Worm (Caenorhabditis elegans) whole organism, L1 larva: ENCODE data around the gene mam-1.

Source experiments
- C34B4.2 ChIP-seq: sonication (generic microtip); optimal IDR thresholded peaks from 2 replicates; lab custom pipeline; 2017; ENCODE audit warnings: mild to moderate bottlenecking, missing genetic modification characterization, missing compliant biosample characterization
- aha-1 ChIP-seq: fragments of 150-350 bp; optimal IDR thresholded peaks from 2 replicates; lab custom pipeline; 2014; ENCODE audit warnings: missing biosample characterization, missing genetic modification characterization
- blmp-1 ChIP-seq: fragments of 150-350 bp; optimal IDR thresholded peaks from 2 replicates; lab custom pipeline; 2014; ENCODE audit warnings: missing biosample characterization, missing genetic modification characterization
- lsy-2 ChIP-seq, 2 experiments: fragments of 150-350 bp; optimal IDR thresholded peaks; 2 replicates each; lab custom pipeline; 2014; ENCODE audit warnings: missing biosample characterization in 2 of 2, missing genetic modification characterization in 2 of 2
- mep-1 ChIP-seq: fragments of 150-350 bp; optimal IDR thresholded peaks from 2 replicates; lab custom pipeline; 2014; ENCODE audit warnings: missing biosample characterization, missing genetic modification characterization
- nhr-12 ChIP-seq: sonication (generic microtip); optimal IDR thresholded peaks from 2 replicates; lab custom pipeline; 2017; ENCODE audit warnings: missing biosample characterization, missing genetic modification characterization
- pag-3 ChIP-seq: sonication (generic microtip); optimal IDR thresholded peaks from 2 replicates; lab custom pipeline; 2017; ENCODE audit warnings: missing genetic modification characterization, mild to moderate bottlenecking, missing compliant biosample characterization, antibody characterized with exemption, borderline replicate concordance; ENCODE audit not compliant: insufficient read depth
- pax-3 ChIP-seq: fragments of 200-800 bp; sonication (Bioruptor generic); optimal IDR thresholded peaks from 2 replicates; lab custom pipeline; 2018; ENCODE audit warnings: mild to moderate bottlenecking, missing genetic modification characterization, moderate library complexity, missing compliant biosample characterization
- sox-4 ChIP-seq: sonication (generic microtip); optimal IDR thresholded peaks from 2 replicates; lab custom pipeline; 2016; ENCODE audit warnings: missing genetic modification characterization, missing compliant biosample characterization
- tbx-2 ChIP-seq: sonication (generic microtip); optimal IDR thresholded peaks from 2 replicates; lab custom pipeline; 2016; ENCODE audit warnings: missing genetic modification characterization, missing compliant biosample characterization
- unc-130 ChIP-seq: fragments of 150-350 bp; optimal IDR thresholded peaks from 2 replicates; lab custom pipeline; 2017; ENCODE audit warnings: missing biosample characterization, missing genetic modification characterization, inconsistent platforms

DNA sequence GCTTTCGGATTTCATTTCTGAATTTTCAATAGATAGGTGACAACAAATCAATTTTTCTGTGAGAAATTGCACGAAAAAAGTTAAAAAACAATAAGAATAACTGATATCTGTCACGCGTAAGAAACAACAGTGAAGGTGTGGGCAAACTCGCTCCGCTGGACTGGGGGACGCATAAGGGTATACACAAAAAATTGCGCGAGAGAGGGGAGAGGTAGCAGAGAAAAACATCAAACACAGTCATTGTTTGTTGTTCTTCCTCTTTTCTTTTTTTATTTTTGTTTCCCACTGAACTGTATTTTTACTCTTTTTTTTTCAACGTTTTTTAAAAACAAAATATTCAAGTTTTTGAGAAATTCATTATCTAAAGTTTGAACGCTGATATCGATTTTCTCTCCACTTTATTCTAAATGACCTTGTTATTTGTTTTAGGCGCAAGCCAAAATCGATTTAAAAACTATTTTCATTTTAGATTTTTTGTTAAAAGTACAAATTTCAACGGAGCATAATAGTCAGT is 36.4 kb upstream of the mam-1 start, which contains the start of the genes pifk-1 and tbc-11:
- TF ChIP-seq sox-4 (tag; lab: Kevin White, UChicago) (no peak), C34B4.2 (tag; lab: Kevin White, UChicago) (no peak), unc-130 (tag; lab: Kevin White, UChicago) (no peak), blmp-1 (tag; lab: Kevin White, UChicago) (peak; percentile 67), tbx-2 (peak; percentile 21), aha-1 (tag; lab: Kevin White, UChicago) (no peak), pax-3 (tag; lab: Kevin White, UChicago) (no peak), pag-3 (tag; lab: Kevin White, UChicago) (no peak), lsy-2 (tag; optimal IDR thresholded peaks at IDR 0.05; lab: Kevin White, UChicago) (peak in 1 of 2 experiments; percentile 62), nhr-12 (tag; lab: Kevin White, UChicago) (no peak), mep-1 (tag; lab: Kevin White, UChicago) (peak; percentile 64)
